Fruit fly (Drosophila melanogaster) whole organism, embryonic: ENCODE measurements around the gene ClC-a.

Experiments used
- Adf1 ChIP-seq: fragments of 200-800 bp; sonication (Bioruptor generic); IDR thresholded peaks from 2 replicates; pipeline ENCODE4 v1.3.6; 2022; ENCODE audit warnings: missing biosample characterization, missing genetic modification characterization
- Antp ChIP-seq: fragments of 200-800 bp; sonication (Bioruptor generic); optimal IDR thresholded peaks from 3 replicates; lab custom pipeline; 2016; ENCODE audit warnings: missing biosample characterization, missing genetic modification characterization
- Awh ChIP-seq: fragments of 200-800 bp; sonication (Bioruptor generic); IDR thresholded peaks from 2 replicates; pipeline ENCODE4, ENCODE4 v1.3.6; 2022; ENCODE audit warnings: missing biosample characterization, missing genetic modification characterization
- Bdp1 ChIP-seq: fragments of 200-800 bp; sonication (Bioruptor generic); optimal IDR thresholded peaks from 3 replicates; lab custom pipeline; 2016; ENCODE audit warnings: missing biosample characterization, missing genetic modification characterization
- CG10462 ChIP-seq: fragments of 200-800 bp; sonication (Bioruptor generic); optimal IDR thresholded peaks from 2 replicates; lab custom pipeline; 2016; ENCODE audit warnings: missing biosample characterization, missing genetic modification characterization
- CG11456 ChIP-seq: fragments of 200-800 bp; sonication (Bioruptor generic); IDR thresholded peaks from 3 replicates; pipeline ENCODE4 v1.3.6; 2022; ENCODE audit warnings: missing biosample characterization, missing genetic modification characterization
- CG15011 ChIP-seq: fragments of 200-800 bp; sonication (Bioruptor generic); optimal IDR thresholded peaks from 3 replicates; lab custom pipeline; 2018; ENCODE audit warnings: missing biosample characterization, mild to moderate bottlenecking, missing genetic modification characterization
- CG17186 ChIP-seq: fragments of 200-800 bp; sonication (Bioruptor generic); optimal IDR thresholded peaks from 3 replicates; lab custom pipeline; 2017; ENCODE audit warnings: missing biosample characterization, missing genetic modification reagents, missing genetic modification characterization
- CG17328 ChIP-seq: fragments of 200-800 bp; sonication (Bioruptor generic); IDR thresholded peaks from 2 replicates; pipeline ENCODE4 v1.3.6; 2022; ENCODE audit warnings: missing biosample characterization, missing genetic modification characterization
- CG17568 ChIP-seq: fragments of 200-800 bp; sonication (Bioruptor generic); optimal IDR thresholded peaks from 2 replicates; lab custom pipeline; 2018; ENCODE audit warnings: missing biosample characterization, mild to moderate bottlenecking, missing genetic modification characterization, moderate library complexity
- CG18262 ChIP-seq: fragments of 200-800 bp; optimal IDR thresholded peaks from 3 replicates; lab custom pipeline; 2019; ENCODE audit warnings: missing biosample characterization, mild to moderate bottlenecking, missing genetic modification characterization, moderate library complexity
- CG2129 ChIP-seq: fragments of 200-800 bp; sonication (Bioruptor generic); IDR thresholded peaks from 2 replicates; pipeline ENCODE4 v1.3.6; 2022; ENCODE audit warnings: missing biosample characterization, missing genetic modification characterization; ENCODE audit not compliant: partially characterized antibody
- CG3065 ChIP-seq: fragments of 200-800 bp; sonication (Bioruptor generic); optimal IDR thresholded peaks from 2 replicates; lab custom pipeline; 2016; ENCODE audit warnings: missing biosample characterization, missing genetic modification characterization
- CG5953 ChIP-seq: fragments of 200-800 bp; sonication (Bioruptor generic); IDR thresholded peaks from 2 replicates; pipeline ENCODE4 v1.3.6; 2022; ENCODE audit warnings: missing biosample characterization, missing genetic modification characterization
- CG6272 ChIP-seq: fragments of 200-800 bp; sonication (Bioruptor generic); IDR thresholded peaks from 2 replicates; pipeline ENCODE4 v1.3.6; 2022; ENCODE audit warnings: missing biosample characterization, missing genetic modification characterization
- CG6689 ChIP-seq: fragments of 200-800 bp; sonication (Bioruptor generic); IDR thresholded peaks from 2 replicates; pipeline ENCODE4 v1.3.6; 2022; ENCODE audit warnings: missing biosample characterization, missing genetic modification characterization
- CG6765 ChIP-seq: fragments of 200-800 bp; sonication (Bioruptor generic); optimal IDR thresholded peaks from 3 replicates; lab custom pipeline; 2017; ENCODE audit warnings: missing biosample characterization, mild to moderate bottlenecking, missing genetic modification characterization
- CG6813 ChIP-seq: fragments of 200-800 bp; sonication (Bioruptor generic); optimal IDR thresholded peaks from 2 replicates; lab custom pipeline; 2017; ENCODE audit warnings: missing biosample characterization, missing genetic modification characterization, mild to moderate bottlenecking, moderate library complexity, missing genetic modification reagents
- CG7786 ChIP-seq: fragments of 200-800 bp; sonication (Bioruptor generic); optimal IDR thresholded peaks from 2 replicates; lab custom pipeline; 2016; ENCODE audit warnings: missing biosample characterization, missing genetic modification characterization
- CG7839 ChIP-seq: fragments of 200-800 bp; sonication (Bioruptor generic); optimal IDR thresholded peaks from 3 replicates; lab custom pipeline; 2018; ENCODE audit warnings: missing biosample characterization, mild to moderate bottlenecking, missing genetic modification characterization, moderate library complexity
- CG8290 ChIP-seq, 3 experiments: fragments of 200-800 bp; sonication (Bioruptor generic); optimal IDR thresholded peaks; 2 replicates each; lab custom pipeline; 2016 to 2019; ENCODE audit warnings: missing biosample characterization in 3 of 3, missing genetic modification characterization in 3 of 3, mild to moderate bottlenecking in 2 of 3, moderate library complexity in 1 of 3
- CG8944 ChIP-seq: fragments of 200-800 bp; sonication (Bioruptor generic); optimal IDR thresholded peaks from 3 replicates; lab custom pipeline; 2016; ENCODE audit warnings: missing biosample characterization, missing genetic modification characterization
- Dip3 ChIP-seq: fragments of 200-800 bp; sonication (Bioruptor generic); optimal IDR thresholded peaks from 3 replicates; lab custom pipeline; 2016; ENCODE audit warnings: missing biosample characterization, missing genetic modification characterization
- Gsc ChIP-seq: fragments of 200-800 bp; sonication (Bioruptor generic); IDR thresholded peaks from 2 replicates; pipeline ENCODE4 v1.3.6; 2022; ENCODE audit warnings: missing biosample characterization, missing genetic modification characterization
- HHEX ChIP-seq: fragments of 200-800 bp; sonication (Bioruptor generic); optimal IDR thresholded peaks from 3 replicates; lab custom pipeline; 2017; ENCODE audit warnings: missing biosample characterization, mild to moderate bottlenecking, missing genetic modification characterization, missing genetic modification reagents
- Hr3 ChIP-seq: fragments of 200-800 bp; sonication (Bioruptor generic); optimal IDR thresholded peaks from 3 replicates; lab custom pipeline; 2016; ENCODE audit warnings: missing biosample characterization, missing genetic modification characterization
- Hr39 ChIP-seq: fragments of >200 bp; optimal IDR thresholded peaks from 2 replicates; lab custom pipeline; 2017
- Hr78 ChIP-seq, 2 experiments: fragments of 200-800 bp in 1 of 2; fragments of >200 bp in 1 of 2; sonication (Bioruptor generic) in 1 of 2; optimal IDR thresholded peaks; 2 replicates each; lab custom pipeline; 2017 to 2019; ENCODE audit warnings: missing biosample characterization in 2 of 2, missing genetic modification characterization in 2 of 2, mild to moderate bottlenecking in 1 of 2, moderate library complexity in 1 of 2
- Mes4 ChIP-seq: fragments of 200-800 bp; sonication (Bioruptor generic); optimal IDR thresholded peaks from 2 replicates; lab custom pipeline; 2016; ENCODE audit warnings: missing biosample characterization, missing genetic modification characterization
- Opbp ChIP-seq: fragments of 200-800 bp; sonication (Bioruptor generic); IDR thresholded peaks from 3 replicates; pipeline ENCODE4 v1.3.6; 2022; ENCODE audit warnings: missing biosample characterization, missing genetic modification characterization; ENCODE audit not compliant: partially characterized antibody
- Six4 ChIP-seq: fragments of 200-800 bp; sonication (Bioruptor generic); optimal IDR thresholded peaks from 2 replicates; lab custom pipeline; 2016; ENCODE audit warnings: missing biosample characterization, missing genetic modification characterization
- bbx ChIP-seq: fragments of 200-800 bp; sonication (Bioruptor generic); IDR thresholded peaks from 2 replicates; pipeline ENCODE4 v1.3.6; 2022; ENCODE audit warnings: missing biosample characterization, missing genetic modification characterization; ENCODE audit not compliant: partially characterized antibody
- bigmax ChIP-seq: fragments of 200-800 bp; sonication (Bioruptor generic); optimal IDR thresholded peaks from 2 replicates; lab custom pipeline; 2018; ENCODE audit warnings: missing biosample characterization, mild to moderate bottlenecking, missing genetic modification characterization
- chm ChIP-seq: fragments of 200-800 bp; sonication (Bioruptor generic); IDR thresholded peaks from 2 replicates; pipeline ENCODE4 v1.3.6; 2022; ENCODE audit warnings: missing biosample characterization, missing genetic modification characterization
- corto ChIP-seq: fragments of 200-800 bp; sonication (Bioruptor generic); optimal IDR thresholded peaks from 2 replicates; lab custom pipeline; 2016; ENCODE audit warnings: missing biosample characterization, mild to moderate bottlenecking, missing genetic modification characterization, moderate library complexity
- crol ChIP-seq: fragments of 200-800 bp; sonication (Bioruptor generic); IDR thresholded peaks from 2 replicates; pipeline ENCODE4 v1.3.6; 2022; ENCODE audit warnings: missing biosample characterization, missing genetic modification characterization
- danr ChIP-seq: fragments of 200-800 bp; sonication (Bioruptor generic); IDR thresholded peaks from 2 replicates; pipeline ENCODE4 v1.3.6; 2022; ENCODE audit warnings: missing biosample characterization, missing genetic modification characterization
- disco-r ChIP-seq: fragments of 200-800 bp; sonication (Bioruptor generic); optimal IDR thresholded peaks from 2 replicates; lab custom pipeline; 2016; ENCODE audit warnings: missing biosample characterization, missing genetic modification characterization
- esg ChIP-seq: fragments of 200-800 bp; sonication (Bioruptor generic); conservative IDR thresholded peaks from 2 replicates; pipeline ENCODE4 v1.3.6; 2022; ENCODE audit warnings: missing biosample characterization, missing genetic modification characterization
- fd64A ChIP-seq: fragments of 200-800 bp; sonication (Bioruptor generic); optimal IDR thresholded peaks from 3 replicates; lab custom pipeline; 2018; ENCODE audit warnings: missing biosample characterization, mild to moderate bottlenecking, missing genetic modification characterization
- ind ChIP-seq: fragments of 200-800 bp; sonication (Bioruptor generic); optimal IDR thresholded peaks from 3 replicates; lab custom pipeline; 2016; ENCODE audit warnings: missing biosample characterization, missing genetic modification characterization
- jigr1 ChIP-seq: fragments of 200-800 bp; sonication (Bioruptor generic); IDR thresholded peaks from 3 replicates; pipeline ENCODE4 v1.3.6; 2022; ENCODE audit warnings: missing biosample characterization, missing genetic modification characterization
- klu ChIP-seq: fragments of 200-800 bp; sonication (Bioruptor generic); IDR thresholded peaks from 2 replicates; pipeline ENCODE4 v1.3.6; 2022; ENCODE audit warnings: missing biosample characterization, missing genetic modification characterization
- nmo ChIP-seq: fragments of 200-800 bp; sonication (Bioruptor generic); optimal IDR thresholded peaks from 2 replicates; lab custom pipeline; 2018; ENCODE audit warnings: missing biosample characterization, mild to moderate bottlenecking, missing genetic modification characterization, moderate library complexity
- oc ChIP-seq: fragments of 200-800 bp; sonication (Bioruptor generic); optimal IDR thresholded peaks from 2 replicates; lab custom pipeline; 2018; ENCODE audit warnings: missing biosample characterization, mild to moderate bottlenecking, missing genetic modification characterization, moderate library complexity
- otp ChIP-seq: fragments of 200-800 bp; sonication (Bioruptor generic); IDR thresholded peaks from 3 replicates; pipeline ENCODE4, ENCODE4 v1.3.6; 2022; ENCODE audit warnings: missing biosample characterization, missing genetic modification characterization
- repo ChIP-seq: fragments of 200-800 bp; sonication (Bioruptor generic); optimal IDR thresholded peaks from 2 replicates; lab custom pipeline; 2016; ENCODE audit warnings: missing biosample characterization, missing genetic modification characterization
- scrt ChIP-seq: fragments of 200-800 bp; sonication (Bioruptor generic); optimal IDR thresholded peaks from 2 replicates; lab custom pipeline; 2018; ENCODE audit warnings: missing biosample characterization, mild to moderate bottlenecking, missing genetic modification characterization, moderate library complexity
- sens-2 ChIP-seq: fragments of 200-800 bp; sonication (Bioruptor generic); IDR thresholded peaks from 2 replicates; pipeline ENCODE4 v1.3.6; 2022; ENCODE audit warnings: missing biosample characterization, missing genetic modification characterization
- sqz ChIP-seq: fragments of 200-800 bp; sonication (Bioruptor generic); optimal IDR thresholded peaks from 3 replicates; lab custom pipeline; 2018; ENCODE audit warnings: missing biosample characterization, mild to moderate bottlenecking, missing genetic modification characterization
- yki ChIP-seq: fragments of >200 bp; optimal IDR thresholded peaks from 3 replicates; lab custom pipeline; 2018

The ClC-a gene

DNA sequence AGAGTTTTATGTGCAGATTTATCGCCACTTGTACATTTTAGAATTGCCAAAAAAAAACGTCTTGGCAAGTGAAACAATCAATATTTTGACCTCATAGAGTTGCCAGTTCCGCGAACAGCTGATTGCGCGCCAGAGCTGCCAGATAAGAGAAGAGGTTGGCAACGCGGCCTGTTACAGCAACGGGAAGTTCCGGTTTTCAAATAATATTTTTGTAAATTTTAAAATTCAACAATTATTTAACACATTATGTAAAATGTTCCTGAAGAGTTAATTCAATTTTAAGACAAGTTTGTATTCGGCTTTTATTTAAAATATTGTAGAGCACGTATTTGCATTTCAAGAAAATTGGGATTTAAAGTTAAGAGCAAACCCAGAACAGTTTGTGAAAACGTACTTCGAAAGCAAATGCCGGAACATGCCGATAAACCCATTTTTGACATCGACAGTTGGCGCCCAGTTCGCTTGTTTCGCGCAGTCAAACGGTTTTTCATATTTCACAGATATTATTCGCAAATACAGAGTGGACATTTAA lies 26.2 kb downstream of the ClC-a start, which contains the start of the genes prd1 and HisCl1 (continued):
- peak; percentile 38; the same call in 1 of the 2 replicates for TF ChIP-seq CG6689 (GFP tag; lab: Robert Waterston, UW)
- TF ChIP-seq CG2129 (GFP tag; lab: Robert Waterston, UW), result no peak
- peak; percentile 84 for TF ChIP-seq CG17186
- TF ChIP-seq CG8944 (GFP tag; lab: Kevin White, UChicago), result peak; percentile 55
- TF ChIP-seq CG7839 (tag; lab: Kevin White, UChicago), result peak; percentile 84
- TF ChIP-seq CG17328 (GFP tag; lab: Robert Waterston, UW), result no peak
- no peak for TF ChIP-seq Opbp (GFP tag; lab: Robert Waterston, UW)
- TF ChIP-seq CG18262 (tag; lab: Kevin White, UChicago), result no peak
- peak; percentile 81 for TF ChIP-seq sqz (GFP tag; lab: Kevin White, UChicago)
- no peak for TF ChIP-seq corto (GFP tag; lab: Kevin White, UChicago)
- TF ChIP-seq bbx (GFP tag; lab: Robert Waterston, UW), result no peak
- peak; percentile 30 for TF ChIP-seq Antp (GFP tag; lab: Kevin White, UChicago)
- peak; percentile 55; the same call in 1 of the 3 replicates for TF ChIP-seq otp
- TF ChIP-seq Dip3 (GFP tag; lab: Kevin White, UChicago), result peak; percentile 70
- no peak for TF ChIP-seq CG3065 (GFP tag; lab: Kevin White, UChicago)
- TF ChIP-seq Awh (GFP tag; lab: Robert Waterston, UW), result 0 out of 2 replicates have a peak, but pooled peaks have one; percentile 36
- TF ChIP-seq esg (GFP tag; lab: Robert Waterston, UW), result peak; percentile 38; the same call in 1 of the 2 replicates
- no peak for TF ChIP-seq crol (GFP tag; lab: Robert Waterston, UW)
- peak in 1 of 2 experiments; percentile 100 for TF ChIP-seq Hr78 (GFP tag; optimal IDR thresholded peaks at IDR 0.05; lab: Kevin White, UChicago)
- TF ChIP-seq yki, result no peak
- peak; percentile 72 for TF ChIP-seq Hr3 (GFP tag; lab: Kevin White, UChicago)
- peak; percentile 36 for TF ChIP-seq Bdp1 (GFP tag; lab: Kevin White, UChicago)
- TF ChIP-seq CG6813 (GFP tag; lab: Kevin White, UChicago), result peak; percentile 52
- TF ChIP-seq CG6765 (GFP tag; lab: Kevin White, UChicago), result peak; percentile 25
- 0 out of 2 replicates have a peak, but pooled peaks have one; percentile 32 for TF ChIP-seq Adf1 (GFP tag; lab: Robert Waterston, UW)
- TF ChIP-seq sens-2 (GFP tag; lab: Robert Waterston, UW), result no peak
- no peak; the same call in 1 of the 2 replicates for TF ChIP-seq danr
- TF ChIP-seq klu (GFP tag; lab: Robert Waterston, UW), result peak; percentile 41; the same call in 1 of the 2 replicates
- no peak for TF ChIP-seq jigr1 (GFP tag; lab: Robert Waterston, UW)
- peak; percentile 59 for TF ChIP-seq CG15011 (GFP tag; lab: Kevin White, UChicago)
- no peak for TF ChIP-seq CG10462 (GFP tag; lab: Kevin White, UChicago)
- TF ChIP-seq repo, result no peak
- no peak for TF ChIP-seq chm (GFP tag; lab: Robert Waterston, UW)
- no peak for TF ChIP-seq oc (tag; lab: Kevin White, UChicago)
- 0 out of 2 replicates have a peak, but pooled peaks have one; percentile 27 for TF ChIP-seq CG6272 (GFP tag; lab: Robert Waterston, UW)
- peak; percentile 58 for TF ChIP-seq Mes4
- TF ChIP-seq ind (GFP tag; lab: Kevin White, UChicago), result peak; percentile 65
- TF ChIP-seq CG5953, result no peak
- peak; percentile 60 for TF ChIP-seq CG7786 (GFP tag; lab: Kevin White, UChicago)
- no peak for TF ChIP-seq bigmax (GFP tag; lab: Kevin White, UChicago)
- TF ChIP-seq CG8290 (GFP tag; optimal IDR thresholded peaks at IDR 0.05; lab: Kevin White, UChicago), result peak; percentile 4
- no peak for TF ChIP-seq CG8290 (tag; optimal IDR thresholded peaks at IDR 0.05; lab: Kevin White, UChicago)
- TF ChIP-seq Six4 (GFP tag; lab: Kevin White, UChicago), result peak; percentile 35
- no peak for TF ChIP-seq CG17568 (GFP tag; lab: Kevin White, UChicago)
- no peak for TF ChIP-seq Gsc (GFP tag; lab: Robert Waterston, UW)
- TF ChIP-seq scrt, result peak; percentile 52
- TF ChIP-seq Hr39 (lab: Kevin White, UChicago), result no peak
- TF ChIP-seq nmo (GFP tag; lab: Kevin White, UChicago), result peak; percentile 89
- peak; percentile 80 for TF ChIP-seq CG11456
- peak; percentile 76 for TF ChIP-seq HHEX
- TF ChIP-seq disco-r, result peak; percentile 35
- TF ChIP-seq fd64A (GFP tag; lab: Kevin White, UChicago), result peak; percentile 2
